Fruit fly (Drosophila melanogaster) whole organism, wandering third instar larva: ENCODE data around the gene CG18473.

ENCODE experiments used
- Abd-B ChIP-seq: fragments of >200 bp; optimal IDR thresholded peaks from 2 replicates; lab custom pipeline; 2017; ENCODE audit warnings: missing biosample characterization, missing genetic modification characterization
- Myc ChIP-seq: fragments of >200 bp; optimal IDR thresholded peaks from 2 replicates; lab custom pipeline; 2017
- dsf ChIP-seq: sonication (Bioruptor generic); optimal IDR thresholded peaks from 2 replicates; lab custom pipeline; 2016; ENCODE audit warnings: missing biosample characterization, missing genetic modification characterization, borderline replicate concordance
- h ChIP-seq: fragments of 200-800 bp; sonication (Bioruptor generic); optimal IDR thresholded peaks from 3 replicates; lab custom pipeline; 2016; ENCODE audit warnings: missing biosample characterization, mild to moderate bottlenecking, missing genetic modification characterization
- jim ChIP-seq: fragments of 175-275, 200-325 bp; sonication (Bioruptor generic); optimal IDR thresholded peaks from 2 replicates; lab custom pipeline; 2016; ENCODE audit warnings: missing biosample characterization, mild to moderate bottlenecking, missing genetic modification characterization
- lola ChIP-seq: fragments of >200 bp; optimal IDR thresholded peaks from 2 replicates; lab custom pipeline; 2017; ENCODE audit warnings: missing biosample characterization, missing genetic modification characterization
- sv ChIP-seq: fragments of 200-800 bp; sonication (Bioruptor generic); optimal IDR thresholded peaks from 3 replicates; lab custom pipeline; 2016; ENCODE audit warnings: missing biosample characterization, missing genetic modification characterization
- tai ChIP-seq: sonication (Bioruptor generic); optimal IDR thresholded peaks from 2 replicates; lab custom pipeline; 2016; ENCODE audit warnings: missing biosample characterization, missing genetic modification characterization
- usp ChIP-seq: fragments of >200 bp; optimal IDR thresholded peaks from 2 replicates; lab custom pipeline; 2017; ENCODE audit warnings: missing biosample characterization, missing genetic modification characterization

DNA sequence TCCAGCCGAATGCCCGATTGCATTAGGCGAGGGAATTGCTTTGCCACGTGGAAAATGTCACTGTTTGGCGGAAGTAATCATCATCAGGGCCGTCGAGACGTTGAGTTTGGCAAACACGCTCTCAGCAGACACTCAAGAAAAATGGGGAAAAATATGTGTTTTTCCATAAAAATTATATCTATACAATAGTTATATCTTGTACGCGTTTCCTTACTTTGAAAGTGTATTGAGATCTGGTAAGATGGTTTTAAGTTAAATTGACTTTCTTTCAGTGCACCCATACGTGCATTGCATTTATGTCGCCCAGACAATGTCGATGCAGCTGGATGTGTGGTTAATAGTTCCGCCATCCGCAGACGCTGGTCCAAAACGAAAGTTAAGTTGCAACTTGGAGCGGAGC, 22.9 kb downstream of the CG18473 start:
- TF ChIP-seq h (GFP tag; lab: Kevin White, UChicago) (no peak), dsf (GFP tag; lab: Kevin White, UChicago) (no peak), Myc (lab: Kevin White, UChicago) (no peak), Abd-B (GFP tag; lab: Kevin White, UChicago) (no peak), usp (GFP tag; lab: Kevin White, UChicago) (no peak), tai (GFP tag; lab: Kevin White, UChicago) (no peak), jim (GFP tag; lab: Kevin White, UChicago) (no peak), lola (GFP tag; lab: Kevin White, UChicago) (no peak), sv (GFP tag; lab: Kevin White, UChicago) (no peak)
